Fruit fly (Drosophila melanogaster) whole organism, wandering third instar larva: ENCODE results near the gene PolA1.

Source experiments
- Abd-B ChIP-seq: fragments of >200 bp; optimal IDR thresholded peaks from 2 replicates; lab custom pipeline; 2017; ENCODE audit warnings: missing biosample characterization, missing genetic modification characterization
- CG32264 ChIP-seq: fragments of 200-800 bp; sonication (Bioruptor generic); optimal IDR thresholded peaks from 2 replicates; lab custom pipeline; 2016; ENCODE audit warnings: missing biosample characterization, missing genetic modification characterization
- CG9705 ChIP-seq: fragments of 200-800 bp; sonication (Bioruptor generic); optimal IDR thresholded peaks from 2 replicates; lab custom pipeline; 2018; ENCODE audit warnings: missing biosample characterization, mild to moderate bottlenecking, missing genetic modification characterization
- CrebA ChIP-seq: fragments of 200-800 bp; sonication (Bioruptor generic); optimal IDR thresholded peaks from 2 replicates; lab custom pipeline; 2016; ENCODE audit warnings: missing biosample characterization, mild to moderate bottlenecking, missing genetic modification characterization, borderline replicate concordance
- Dfd ChIP-seq: fragments of >200 bp; optimal IDR thresholded peaks from 2 replicates; lab custom pipeline; 2017; ENCODE audit warnings: missing biosample characterization, missing genetic modification characterization
- Dif ChIP-seq: fragments of 200-275, 200-300 bp; sonication (Bioruptor generic); optimal IDR thresholded peaks from 2 replicates; lab custom pipeline; 2018; ENCODE audit warnings: missing biosample characterization, missing genetic modification characterization; ENCODE audit not compliant: partially characterized antibody
- GATAd ChIP-seq: sonication (Bioruptor generic); optimal IDR thresholded peaks from 2 replicates; lab custom pipeline; 2016; ENCODE audit warnings: missing biosample characterization, missing genetic modification characterization
- HLH106 ChIP-seq: fragments of 200-800 bp; optimal IDR thresholded peaks from 3 replicates; lab custom pipeline; 2019; ENCODE audit warnings: missing biosample characterization, mild to moderate bottlenecking, missing genetic modification characterization, moderate library complexity
- Hnf4 ChIP-seq: fragments of 200-800 bp; sonication (Bioruptor generic); optimal IDR thresholded peaks from 2 replicates; lab custom pipeline; 2016; ENCODE audit warnings: missing biosample characterization, mild to moderate bottlenecking, missing genetic modification characterization
- Hr78 ChIP-seq: fragments of >200 bp; optimal IDR thresholded peaks from 2 replicates; lab custom pipeline; 2017; ENCODE audit warnings: missing biosample characterization, missing genetic modification characterization
- Hr83 ChIP-seq: fragments of 200-300 bp; sonication (Bioruptor generic); optimal IDR thresholded peaks from 2 replicates; lab custom pipeline; 2016; ENCODE audit warnings: missing biosample characterization, mild to moderate bottlenecking, missing genetic modification characterization, moderate library complexity; ENCODE audit not compliant: poor library complexity, severe bottlenecking
- Jra ChIP-seq: sonication (Bioruptor generic); optimal IDR thresholded peaks from 2 replicates; lab custom pipeline; 2016; ENCODE audit warnings: missing biosample characterization, missing genetic modification characterization
- Myc ChIP-seq: fragments of >200 bp; optimal IDR thresholded peaks from 2 replicates; lab custom pipeline; 2017
- N ChIP-seq: fragments of >200 bp; optimal IDR thresholded peaks from 2 replicates; lab custom pipeline; 2018; ENCODE audit warnings: missing biosample characterization, missing external identifiers, missing genetic modification characterization
- OdsH ChIP-seq: fragments of 200-800 bp; sonication (Bioruptor generic); optimal IDR thresholded peaks from 2 replicates; lab custom pipeline; 2016; ENCODE audit warnings: missing biosample characterization, mild to moderate bottlenecking, missing genetic modification characterization
- Rel ChIP-seq, 2 experiments: fragments of 200-800 bp; sonication (Bioruptor generic) in 1 of 2; optimal IDR thresholded peaks; 2 replicates in 1 of 2; 3 replicates in 1 of 2; lab custom pipeline; 2016 to 2019; ENCODE audit warnings: mild to moderate bottlenecking in 2 of 2, missing biosample characterization in 2 of 2, missing genetic modification characterization in 2 of 2, moderate library complexity in 1 of 2
- Sp1 ChIP-seq: fragments of 200-800 bp; sonication (Bioruptor generic); optimal IDR thresholded peaks from 3 replicates; lab custom pipeline; 2019; ENCODE audit warnings: missing biosample characterization, mild to moderate bottlenecking, missing genetic modification characterization, moderate library complexity
- Vsx2 ChIP-seq: fragments of 200-300, 225-300 bp; sonication (Bioruptor generic); optimal IDR thresholded peaks from 2 replicates; lab custom pipeline; 2018; ENCODE audit warnings: missing biosample characterization, missing genetic modification characterization; ENCODE audit not compliant: partially characterized antibody
- br ChIP-seq: fragments of 200-800 bp; sonication (Bioruptor generic); optimal IDR thresholded peaks from 2 replicates; lab custom pipeline; 2016; ENCODE audit warnings: missing biosample characterization, missing genetic modification characterization
- dl ChIP-seq, 2 experiments: fragments of 175-275, 200-275 bp in 1 of 2; fragments of 200-275 bp in 1 of 2; sonication (Bioruptor generic); optimal IDR thresholded peaks; lab custom pipeline; 2018; ENCODE audit warnings: mild to moderate bottlenecking in 2 of 2, missing biosample characterization in 2 of 2, missing genetic modification characterization in 2 of 2, moderate library complexity in 2 of 2; ENCODE audit not compliant: partially characterized antibody in 2 of 2, insufficient read depth in 1 of 2
- dsf ChIP-seq: sonication (Bioruptor generic); optimal IDR thresholded peaks from 2 replicates; lab custom pipeline; 2016; ENCODE audit warnings: missing biosample characterization, missing genetic modification characterization, borderline replicate concordance
- ey ChIP-seq: fragments of 200-800 bp; sonication (Bioruptor generic); optimal IDR thresholded peaks from 2 replicates; lab custom pipeline; 2016; ENCODE audit warnings: missing biosample characterization, missing genetic modification characterization
- foxo ChIP-seq, 2 experiments: fragments of 200-800 bp; sonication (Bioruptor generic); optimal IDR thresholded peaks; 2 replicates in 1 of 2; 3 replicates in 1 of 2; lab custom pipeline; 2016 to 2017; ENCODE audit warnings: missing biosample characterization in 2 of 2, missing genetic modification characterization in 2 of 2
- fru ChIP-seq: fragments of 200-800 bp; sonication (Bioruptor generic); optimal IDR thresholded peaks from 3 replicates; lab custom pipeline; 2016; ENCODE audit warnings: missing biosample characterization, mild to moderate bottlenecking, missing genetic modification characterization
- h ChIP-seq: fragments of 200-800 bp; sonication (Bioruptor generic); optimal IDR thresholded peaks from 3 replicates; lab custom pipeline; 2016; ENCODE audit warnings: missing biosample characterization, mild to moderate bottlenecking, missing genetic modification characterization
- jim ChIP-seq: fragments of 175-275, 200-325 bp; sonication (Bioruptor generic); optimal IDR thresholded peaks from 2 replicates; lab custom pipeline; 2016; ENCODE audit warnings: missing biosample characterization, mild to moderate bottlenecking, missing genetic modification characterization
- lola ChIP-seq: fragments of >200 bp; optimal IDR thresholded peaks from 2 replicates; lab custom pipeline; 2017; ENCODE audit warnings: missing biosample characterization, missing genetic modification characterization
- psq ChIP-seq: fragments of 200-800 bp; sonication (Bioruptor generic); optimal IDR thresholded peaks from 3 replicates; lab custom pipeline; 2017; ENCODE audit warnings: missing biosample characterization, mild to moderate bottlenecking, missing genetic modification characterization, moderate library complexity
- rgr ChIP-seq: fragments of 200-800 bp; sonication (Bioruptor generic); optimal IDR thresholded peaks from 3 replicates; lab custom pipeline; 2016; ENCODE audit warnings: missing biosample characterization, mild to moderate bottlenecking, missing genetic modification characterization
- sage ChIP-seq: fragments of 200-800 bp; sonication (Bioruptor generic); optimal IDR thresholded peaks from 2 replicates; lab custom pipeline; 2016; ENCODE audit warnings: missing biosample characterization, mild to moderate bottlenecking, missing genetic modification characterization
- sv ChIP-seq: fragments of 200-800 bp; sonication (Bioruptor generic); optimal IDR thresholded peaks from 3 replicates; lab custom pipeline; 2016; ENCODE audit warnings: missing biosample characterization, missing genetic modification characterization
- tai ChIP-seq: sonication (Bioruptor generic); optimal IDR thresholded peaks from 2 replicates; lab custom pipeline; 2016; ENCODE audit warnings: missing biosample characterization, missing genetic modification characterization
- usp ChIP-seq: fragments of >200 bp; optimal IDR thresholded peaks from 2 replicates; lab custom pipeline; 2017; ENCODE audit warnings: missing biosample characterization, missing genetic modification characterization

Gene PolA1

DNA sequence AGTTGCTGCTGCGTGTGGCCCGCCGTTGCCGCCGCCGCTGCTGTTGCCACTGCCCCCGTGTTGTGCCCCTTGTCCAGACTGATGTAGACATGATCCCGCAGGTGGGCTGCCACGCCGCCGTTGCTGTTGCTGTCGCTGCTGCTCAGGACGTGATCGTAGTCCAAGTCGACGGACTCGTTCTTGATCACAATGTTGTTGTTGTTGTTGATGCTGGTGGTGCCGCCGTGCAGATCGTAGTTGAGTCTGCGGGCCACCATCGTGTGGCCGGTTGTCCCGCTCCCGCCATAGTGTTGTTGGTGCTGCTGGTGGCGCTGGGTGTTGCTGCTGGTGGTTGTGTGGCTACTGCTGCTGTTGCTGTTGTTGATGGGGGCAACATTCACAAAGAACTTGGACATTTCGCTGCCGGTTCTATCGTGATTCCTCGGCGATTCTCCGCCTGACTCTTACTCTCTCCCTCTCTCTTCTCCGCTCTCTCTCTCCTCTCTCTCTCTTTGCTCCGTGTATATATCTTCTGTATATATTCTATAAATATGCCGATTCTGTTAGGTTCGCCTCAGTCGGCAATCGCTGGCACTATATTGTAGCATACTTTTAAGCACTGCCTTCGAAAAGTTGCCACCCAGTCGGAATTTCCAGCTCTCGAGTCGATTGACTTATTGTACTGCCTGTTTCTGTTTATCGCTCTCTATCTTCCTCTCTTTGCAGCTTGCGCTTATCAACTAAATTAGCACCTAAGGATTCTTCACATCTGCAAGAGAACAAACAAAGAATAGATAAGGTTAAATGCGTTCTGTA lies 45.2 kb downstream of the PolA1 start:
- peak; percentile 52 for TF ChIP-seq Myc (lab: Kevin White, UChicago)
- TF ChIP-seq sage (GFP tag; lab: Kevin White, UChicago): peak; percentile 55
- TF ChIP-seq tai (GFP tag; lab: Kevin White, UChicago): no peak
- TF ChIP-seq HLH106 (tag; lab: Kevin White, UChicago): no peak
- TF ChIP-seq Hr83 (GFP tag; lab: Kevin White, UChicago): no peak
- TF ChIP-seq lola (GFP tag; lab: Kevin White, UChicago): no peak
- TF ChIP-seq Rel (GFP tag; optimal IDR thresholded peaks at IDR 0.05; lab: Kevin White, UChicago): no peak
- peak; percentile 32 for TF ChIP-seq Rel (tag; optimal IDR thresholded peaks at IDR 0.05; lab: Kevin White, UChicago)
- no peak for TF ChIP-seq Jra
- peak; percentile 28 for TF ChIP-seq h
- TF ChIP-seq Hnf4 (GFP tag; lab: Kevin White, UChicago): no peak
- TF ChIP-seq Sp1: peak; percentile 8
- no peak for TF ChIP-seq jim (GFP tag; lab: Kevin White, UChicago)
- no peak for TF ChIP-seq CG9705 (GFP tag; lab: Kevin White, UChicago)
- peak; percentile 27 for TF ChIP-seq ey (GFP tag; lab: Kevin White, UChicago)
- TF ChIP-seq dl (GFP tag; optimal IDR thresholded peaks at IDR 0.05; lab: Kevin White, UChicago; ENCODE audit: insufficient read depth in 1 of 2, partially characterized antibody in 2 of 2): peak; percentile 3 to 35
- TF ChIP-seq N (GFP tag; lab: Kevin White, UChicago): peak; percentile 3
- TF ChIP-seq foxo (GFP tag; optimal IDR thresholded peaks at IDR 0.05; lab: Kevin White, UChicago): peak in 1 of 2 experiments; percentile 46
- peak; percentile 61 for TF ChIP-seq psq
- peak; percentile 32 for TF ChIP-seq CrebA (GFP tag; lab: Kevin White, UChicago)
- peak; percentile 22 for TF ChIP-seq br
- TF ChIP-seq fru (GFP tag; lab: Kevin White, UChicago): no peak
- TF ChIP-seq Abd-B (GFP tag; lab: Kevin White, UChicago): no peak
- TF ChIP-seq Dfd (GFP tag; lab: Kevin White, UChicago): peak; percentile 79
- peak; percentile 33 for TF ChIP-seq OdsH (GFP tag; lab: Kevin White, UChicago)
- TF ChIP-seq Vsx2 (GFP tag; lab: Kevin White, UChicago): peak; percentile 74
- no peak for TF ChIP-seq dsf (GFP tag; lab: Kevin White, UChicago)
- TF ChIP-seq rgr (GFP tag; lab: Kevin White, UChicago): peak; percentile 43
- no peak for TF ChIP-seq sv (GFP tag; lab: Kevin White, UChicago)
- peak; percentile 80 for TF ChIP-seq Dif (GFP tag; lab: Kevin White, UChicago)
- no peak for TF ChIP-seq GATAd (GFP tag; lab: Kevin White, UChicago)

DNA sequence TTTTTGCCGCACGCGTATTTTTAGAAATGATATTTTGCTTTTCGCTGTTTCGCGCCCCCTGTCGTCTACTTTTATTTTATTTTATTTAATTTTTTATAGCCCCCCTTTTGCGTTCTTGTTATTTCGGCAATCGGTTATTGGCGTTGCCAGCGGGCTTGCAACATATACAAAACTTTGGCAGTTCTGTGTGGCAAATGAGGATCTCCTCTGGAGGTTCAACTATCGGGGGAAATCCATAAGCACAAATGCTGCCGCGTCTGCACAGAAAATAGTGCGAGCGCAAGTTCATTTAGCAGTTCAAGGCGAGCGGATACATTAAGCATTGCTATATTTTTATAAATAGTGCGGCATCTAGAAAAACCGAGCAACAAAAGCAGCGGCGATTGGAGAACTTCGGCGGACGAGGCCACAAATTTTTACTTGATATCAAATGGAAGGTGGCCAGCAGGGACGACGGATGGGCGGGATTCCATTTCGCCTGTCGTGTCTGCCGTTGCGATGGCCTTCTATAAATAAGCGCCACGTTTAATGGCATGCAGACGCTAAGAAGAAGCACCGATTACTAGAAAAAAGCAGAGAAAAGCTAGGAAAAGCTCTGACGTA lies 47.1 kb downstream of the PolA1 start:
- TF ChIP-seq Abd-B (GFP tag; lab: Kevin White, UChicago) (no peak), Vsx2 (GFP tag; lab: Kevin White, UChicago) (no peak), N (GFP tag; lab: Kevin White, UChicago) (no peak), Hr83 (GFP tag; lab: Kevin White, UChicago) (no peak), psq (no peak), Sp1 (no peak)

DNA sequence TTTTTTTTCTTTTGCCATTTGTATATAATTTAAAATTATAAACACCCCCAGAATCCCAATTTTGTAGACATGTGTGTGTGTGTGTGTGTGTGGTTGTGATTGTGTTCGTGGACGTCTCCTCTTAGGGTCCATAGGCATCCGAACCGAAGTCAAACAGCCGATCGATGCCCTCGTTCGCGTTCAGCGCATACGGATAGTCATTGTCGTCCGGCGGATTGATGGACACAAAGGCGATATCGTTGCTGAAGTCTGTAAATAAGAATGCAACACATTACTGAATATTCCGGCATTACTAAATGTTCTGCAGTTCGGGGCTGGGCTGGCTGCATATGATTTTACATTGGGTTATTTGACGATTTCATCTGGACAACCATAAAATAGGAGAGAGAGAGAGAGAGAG lies 50.1 kb downstream of the PolA1 start:
- TF ChIP-seq Dfd (GFP tag; lab: Kevin White, UChicago) (peak; percentile 20), Hr83 (GFP tag; lab: Kevin White, UChicago) (no peak)

DNA sequence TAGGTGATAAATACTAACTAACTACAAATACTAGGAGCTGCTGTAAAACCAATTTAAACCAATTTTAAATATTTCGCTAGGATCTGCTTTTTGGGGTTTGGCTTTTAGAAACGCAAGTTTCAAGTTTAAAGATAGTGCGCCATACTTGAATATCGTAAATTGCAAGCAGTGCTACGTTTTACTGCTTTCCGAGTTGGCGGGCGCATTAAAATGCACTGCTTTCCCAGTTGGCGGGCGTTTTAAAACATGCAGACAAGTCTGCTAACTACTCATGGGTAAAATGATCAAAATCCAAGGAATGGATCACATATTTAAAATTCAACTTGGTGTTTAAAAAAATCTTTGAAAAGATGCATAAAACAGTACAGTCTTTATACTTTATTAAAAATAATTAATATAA lies 51.8 kb downstream of the PolA1 start:
- TF ChIP-seq Myc (lab: Kevin White, UChicago): peak; percentile 66
- peak; percentile 78 for TF ChIP-seq Vsx2 (GFP tag; lab: Kevin White, UChicago)
- TF ChIP-seq Hr78 (GFP tag; lab: Kevin White, UChicago): peak; percentile 10
- no peak for TF ChIP-seq sage (GFP tag; lab: Kevin White, UChicago)
- peak; percentile 87 for TF ChIP-seq N (GFP tag; lab: Kevin White, UChicago)
- no peak for TF ChIP-seq CG32264
- TF ChIP-seq GATAd (GFP tag; lab: Kevin White, UChicago): no peak
- no peak for TF ChIP-seq OdsH (GFP tag; lab: Kevin White, UChicago)
- no peak for TF ChIP-seq usp (GFP tag; lab: Kevin White, UChicago)
- no peak for TF ChIP-seq lola (GFP tag; lab: Kevin White, UChicago)
- no peak for TF ChIP-seq Abd-B (GFP tag; lab: Kevin White, UChicago)
